Worm (Caenorhabditis elegans) whole organism, mixed stage, embryonic: Measurements from ENCODE around the gene T20B12.3.

Source experiments
- ces-1 ChIP-seq: fragments of 150-350 bp; optimal IDR thresholded peaks from 2 replicates; lab custom pipeline; 2014; ENCODE audit warnings: missing biosample characterization, missing genetic modification reagents, missing genetic modification characterization
- flh-1 ChIP-seq: fragments of 200-800 bp; sonication (Bioruptor generic); optimal IDR thresholded peaks from 2 replicates; lab custom pipeline; 2018; ENCODE audit warnings: mild to moderate bottlenecking, missing genetic modification characterization, moderate library complexity, missing compliant biosample characterization
- lin-13 ChIP-seq: fragments of 150-350 bp; optimal IDR thresholded peaks from 2 replicates; lab custom pipeline; 2014; ENCODE audit warnings: missing biosample characterization, missing genetic modification characterization
- nhr-28 ChIP-seq: fragments of 150-350 bp; optimal IDR thresholded peaks from 2 replicates; lab custom pipeline; 2014; ENCODE audit warnings: missing biosample characterization, missing genetic modification characterization
- snpc-4 ChIP-seq: fragments of 150-350 bp; optimal IDR thresholded peaks from 2 replicates; lab custom pipeline; 2014; ENCODE audit warnings: missing biosample characterization, missing genetic modification characterization

DNA sequence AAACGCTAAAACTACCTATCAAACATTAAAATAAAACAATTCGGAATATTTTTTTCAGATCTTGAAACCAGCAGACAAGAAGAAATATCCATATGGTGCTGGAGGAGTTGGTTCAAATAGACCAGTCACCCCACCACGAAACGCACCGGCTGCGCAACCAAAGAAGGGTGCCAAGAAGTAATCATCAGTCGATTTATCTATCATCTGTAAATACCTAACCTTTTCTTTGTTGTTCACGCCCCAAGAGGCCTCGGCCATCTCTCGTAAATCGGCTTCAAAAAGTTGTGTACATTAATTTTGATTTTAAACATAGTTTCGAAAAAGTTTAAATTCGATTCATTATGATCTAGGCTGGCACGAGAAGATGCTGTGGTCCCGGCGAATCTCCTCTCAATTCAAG is 43.9 kb upstream of the T20B12.3 start:
- no peak for TF ChIP-seq lin-13 (tag; lab: Kevin White, UChicago)
- TF ChIP-seq ces-1 (GFP tag; lab: Kevin White, UChicago): no peak
- TF ChIP-seq nhr-28 (tag; lab: Kevin White, UChicago): no peak
- TF ChIP-seq snpc-4 (tag; lab: Kevin White, UChicago): no peak
- no peak for TF ChIP-seq flh-1 (GFP tag; lab: Kevin White, UChicago)
